Worm (Caenorhabditis elegans) whole organism, young adult: Measurements from ENCODE around the gene spp-10.

Source experiments
- F10E7.11 ChIP-seq: sonication (generic microtip); optimal IDR thresholded peaks from 2 replicates; lab custom pipeline; 2017; ENCODE audit warnings: mild to moderate bottlenecking, missing genetic modification characterization, moderate library complexity, missing compliant biosample characterization
- F23B12.7 ChIP-seq: sonication (generic microtip); optimal IDR thresholded peaks from 2 replicates; lab custom pipeline; 2017; ENCODE audit warnings: missing genetic modification characterization, mild to moderate bottlenecking, missing compliant biosample characterization, antibody characterized with exemption, moderate library complexity; ENCODE audit not compliant: insufficient read depth
- F49E8.2 ChIP-seq: sonication (generic microtip); optimal IDR thresholded peaks from 3 replicates; lab custom pipeline; 2017; ENCODE audit warnings: missing genetic modification characterization, mild to moderate bottlenecking, missing compliant biosample characterization, antibody characterized with exemption, moderate library complexity; ENCODE audit not compliant: insufficient read depth
- ama-1 ChIP-seq, 3 experiments: fragments of 150-350 bp in 1 of 3; sonication (generic microtip) in 2 of 3; optimal IDR thresholded peaks; 2 replicates each; lab custom pipeline; 2014 to 2018; ENCODE audit warnings: missing biosample characterization in 2 of 3, missing genetic modification characterization in 2 of 3, missing genetic modification reagents in 2 of 3
- aptf-3 ChIP-seq: fragments of 200-800 bp; sonication (Bioruptor generic); IDR thresholded peaks from 2 replicates; pipeline ENCODE4 v1.3.6; 2022; ENCODE audit warnings: missing genetic modification characterization, missing compliant biosample characterization
- hmg-20 ChIP-seq: fragments of 200-800 bp; sonication (Bioruptor generic); IDR thresholded peaks from 2 replicates; pipeline ENCODE4 v1.3.6; 2022; ENCODE audit warnings: missing genetic modification reagents, missing genetic modification characterization, missing compliant biosample characterization
- lin-54 ChIP-seq: fragments of 200-800 bp; sonication (Bioruptor generic); optimal IDR thresholded peaks from 2 replicates; lab custom pipeline; 2018; ENCODE audit warnings: mild to moderate bottlenecking, missing genetic modification characterization, missing compliant biosample characterization
- nfya-1 ChIP-seq: sonication (generic microtip); optimal IDR thresholded peaks from 2 replicates; lab custom pipeline; 2017; ENCODE audit warnings: antibody characterized with exemption, missing compliant biosample characterization, missing genetic modification characterization, borderline replicate concordance; ENCODE audit not compliant: insufficient read depth
- snpc-3.4 ChIP-seq: sonication (generic microtip); optimal IDR thresholded peaks from 2 replicates; lab custom pipeline; 2017; ENCODE audit warnings: missing genetic modification characterization, mild to moderate bottlenecking, missing compliant biosample characterization, antibody characterized with exemption, moderate library complexity, missing genotype, missing genetic modification reagents
- tlf-1 ChIP-seq: fragments of 200-800 bp; sonication (Bioruptor generic); optimal IDR thresholded peaks from 2 replicates; lab custom pipeline; 2018; ENCODE audit warnings: mild to moderate bottlenecking, missing genetic modification characterization, missing compliant biosample characterization
- unc-130 ChIP-seq: sonication (generic microtip); optimal IDR thresholded peaks from 2 replicates; lab custom pipeline; 2016; ENCODE audit warnings: missing genetic modification reagents, missing genetic modification characterization, missing compliant biosample characterization
- zim-3 ChIP-seq: sonication (generic microtip); optimal IDR thresholded peaks from 2 replicates; lab custom pipeline; 2017; ENCODE audit warnings: mild to moderate bottlenecking, missing genetic modification characterization, moderate library complexity, missing compliant biosample characterization

DNA sequence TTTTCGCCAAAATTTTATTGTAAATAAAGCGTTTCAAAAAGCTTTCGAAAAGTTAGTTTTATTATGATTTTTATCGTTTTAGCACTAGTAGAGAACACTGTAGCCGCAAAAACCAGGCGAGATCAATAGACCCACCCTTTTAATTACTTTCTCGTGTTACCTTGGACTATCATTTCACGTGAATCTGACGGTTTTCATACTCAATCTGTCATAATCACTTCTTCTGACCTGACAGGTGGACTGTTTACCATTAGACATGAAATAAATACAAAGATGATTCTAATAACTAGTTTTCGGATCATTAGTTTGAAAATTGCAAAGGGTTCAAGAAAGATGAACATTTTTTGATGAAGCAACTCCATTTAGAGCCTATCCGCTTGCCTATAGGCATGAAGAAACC is 13.9 kb upstream of the spp-10 start:
- TF ChIP-seq zim-3 (tag; lab: Kevin White, UChicago) (no peak), F10E7.11 (no peak), ama-1 (optimal IDR thresholded peaks at IDR 0.05; lab: Kevin White, UChicago) (no peak), ama-1 (GFP tag; optimal IDR thresholded peaks at IDR 0.05; lab: Kevin White, UChicago) (no peak), F23B12.7 (no peak), tlf-1 (GFP tag; lab: Kevin White, UChicago) (no peak), F49E8.2 (tag; lab: Kevin White, UChicago) (no peak), nfya-1 (no peak), aptf-3 (no peak), snpc-3.4 (no peak), unc-130 (GFP tag; lab: Kevin White, UChicago) (no peak), lin-54 (GFP tag; lab: Kevin White, UChicago) (no peak), hmg-20 (GFP tag; lab: Robert Waterston, UW) (no peak)
